Fruit fly (Drosophila melanogaster) whole organism, embryonic: Measurements from ENCODE around the gene v.
A peak's percentile ranks its signal among the peaks of the same experiment; 100 is the strongest.

Source experiments
- CG7987 ChIP-seq: fragments of 200-800 bp; sonication (Bioruptor generic); optimal IDR thresholded peaks from 2 replicates; lab custom pipeline; 2018; ENCODE audit warnings: missing biosample characterization, mild to moderate bottlenecking, missing genetic modification characterization, moderate library complexity
- CG8944 ChIP-seq: fragments of 200-800 bp; sonication (Bioruptor generic); optimal IDR thresholded peaks from 3 replicates; lab custom pipeline; 2016; ENCODE audit warnings: missing biosample characterization, missing genetic modification characterization
- Six4 ChIP-seq: fragments of 200-800 bp; sonication (Bioruptor generic); optimal IDR thresholded peaks from 2 replicates; lab custom pipeline; 2016; ENCODE audit warnings: missing biosample characterization, missing genetic modification characterization
- en ChIP-seq: fragments of 200-800 bp; sonication (Bioruptor generic); optimal IDR thresholded peaks from 2 replicates; lab custom pipeline; 2016; ENCODE audit warnings: missing biosample characterization, missing genetic modification characterization
- gem ChIP-seq: fragments of 200-800 bp; sonication (Bioruptor generic); optimal IDR thresholded peaks from 2 replicates; lab custom pipeline; 2019; ENCODE audit warnings: missing biosample characterization, mild to moderate bottlenecking, missing genetic modification characterization, moderate library complexity
- pzg ChIP-seq: fragments of 200-800 bp; sonication (Bioruptor generic); optimal IDR thresholded peaks from 3 replicates; lab custom pipeline; 2018; ENCODE audit warnings: missing biosample characterization, mild to moderate bottlenecking, missing genetic modification characterization, moderate library complexity
- seq ChIP-seq: fragments of 200-800 bp; sonication (Bioruptor generic); IDR thresholded peaks from 2 replicates; pipeline ENCODE4 v1.3.6; 2022; ENCODE audit warnings: missing biosample characterization, missing genetic modification characterization
- shn ChIP-seq: fragments of 200-800 bp; sonication (Bioruptor generic); optimal IDR thresholded peaks from 3 replicates; lab custom pipeline; 2016; ENCODE audit warnings: missing biosample characterization, missing genetic modification characterization
- usp ChIP-seq: fragments of >200 bp; optimal IDR thresholded peaks from 2 replicates; lab custom pipeline; 2017; ENCODE audit warnings: missing biosample characterization, missing genetic modification characterization
- wek ChIP-seq: fragments of 200-800 bp; sonication (Bioruptor generic); optimal IDR thresholded peaks from 3 replicates; lab custom pipeline; 2018; ENCODE audit warnings: missing biosample characterization, mild to moderate bottlenecking, missing genetic modification characterization, moderate library complexity
- zen ChIP-seq: fragments of 200-800 bp; sonication (Bioruptor generic); optimal IDR thresholded peaks from 3 replicates; lab custom pipeline; 2018; ENCODE audit warnings: missing biosample characterization, mild to moderate bottlenecking, missing genetic modification characterization, moderate library complexity

DNA sequence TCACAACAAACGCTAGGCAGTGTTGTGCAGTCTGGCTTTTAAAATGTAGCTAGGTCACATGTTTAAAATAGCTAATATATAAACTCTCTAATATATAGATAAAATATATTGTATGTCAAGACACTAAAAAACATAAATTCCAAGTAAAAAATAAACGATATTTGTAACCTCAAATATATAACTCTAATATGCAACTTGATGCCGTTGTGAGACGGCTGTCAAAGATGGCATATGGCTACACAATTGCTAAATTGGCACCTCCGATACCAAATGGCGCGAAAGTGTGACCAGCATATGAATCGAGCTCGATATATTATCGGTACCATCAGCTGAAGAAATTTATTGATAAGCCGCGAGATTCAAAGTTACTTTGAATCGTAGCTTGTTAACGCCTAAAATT lies 24.5 kb upstream of the v start, which contains the start of gene CG1582:
- TF ChIP-seq Six4 (GFP tag; lab: Kevin White, UChicago) (no peak), seq (GFP tag; lab: Robert Waterston, UW) (no peak), gem (peak; percentile 50), wek (GFP tag; lab: Kevin White, UChicago) (no peak), CG8944 (no peak), pzg (peak; percentile 52), usp (GFP tag; lab: Kevin White, UChicago) (no peak), shn (GFP tag; lab: Kevin White, UChicago) (no peak), en (no peak), CG7987 (GFP tag; lab: Kevin White, UChicago) (no peak), zen (peak; percentile 5)
